Worm (Caenorhabditis elegans) whole organism, L1 larva: ENCODE data around the gene M88.4.

Experiments
- Y116A8C.19 ChIP-seq: sonication (generic microtip); optimal IDR thresholded peaks from 2 replicates; lab custom pipeline; 2016; ENCODE audit warnings: missing compliant biosample characterization, missing genetic modification characterization, borderline replicate concordance
- fkh-8 ChIP-seq: sonication (generic microtip); optimal IDR thresholded peaks from 2 replicates; lab custom pipeline; 2016; ENCODE audit warnings: mild to moderate bottlenecking, missing genetic modification characterization, missing compliant biosample characterization
- lin-13 ChIP-seq: fragments of 150-350 bp; optimal IDR thresholded peaks from 2 replicates; lab custom pipeline; 2014; ENCODE audit warnings: missing biosample characterization, missing genetic modification reagents, missing genetic modification characterization
- lin-39 ChIP-seq: fragments of 150-350 bp; optimal IDR thresholded peaks from 2 replicates; lab custom pipeline; 2014; ENCODE audit warnings: missing biosample characterization, missing genetic modification reagents, missing genetic modification characterization
- nhr-11 ChIP-seq: fragments of 150-350 bp; optimal IDR thresholded peaks from 2 replicates; lab custom pipeline; 2014; ENCODE audit warnings: missing biosample characterization, missing genetic modification characterization
- nhr-237 ChIP-seq: fragments of 150-350 bp; optimal IDR thresholded peaks from 2 replicates; lab custom pipeline; 2014; ENCODE audit warnings: missing biosample characterization, missing genetic modification characterization
- pax-3 ChIP-seq: fragments of 200-800 bp; sonication (Bioruptor generic); optimal IDR thresholded peaks from 2 replicates; lab custom pipeline; 2018; ENCODE audit warnings: mild to moderate bottlenecking, missing genetic modification characterization, moderate library complexity, missing compliant biosample characterization

DNA sequence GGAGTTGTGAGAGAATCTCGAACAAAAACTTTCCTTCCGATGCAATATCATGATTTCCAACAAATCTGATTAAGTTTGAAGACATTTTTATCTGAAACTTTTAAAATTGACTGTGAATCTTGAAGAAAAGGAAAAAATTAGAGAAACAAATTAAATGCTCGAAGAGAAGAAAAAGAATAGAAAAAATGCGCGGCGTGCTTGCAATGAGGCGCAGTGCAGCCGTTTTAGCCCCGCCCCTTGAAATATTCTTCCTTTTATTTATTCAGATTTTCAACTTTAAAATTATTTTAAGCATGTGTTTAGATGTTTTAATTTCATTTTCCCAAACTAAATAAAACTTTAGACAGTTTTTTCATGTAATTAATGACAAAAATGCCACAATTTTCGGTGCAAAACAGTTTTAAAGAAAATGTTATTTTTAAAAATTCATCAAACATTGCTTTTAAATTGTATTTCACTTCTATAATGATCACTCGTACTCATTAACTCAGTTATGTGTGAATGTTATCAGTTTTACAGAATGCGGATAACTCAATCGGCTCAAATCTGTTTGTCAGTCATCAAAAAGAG is 6.4 kb upstream of the M88.4 start, which contains the start of the genes mrps-34 and cisd-3.1:
- no peak for TF ChIP-seq nhr-11
- no peak for TF ChIP-seq fkh-8 (tag; lab: Kevin White, UChicago)
- no peak for TF ChIP-seq nhr-237 (tag; lab: Kevin White, UChicago)
- TF ChIP-seq lin-13 (GFP tag; lab: Kevin White, UChicago) = no peak
- no peak for TF ChIP-seq Y116A8C.19
- no peak for TF ChIP-seq pax-3 (tag; lab: Kevin White, UChicago)
- TF ChIP-seq lin-39 (tag; lab: Kevin White, UChicago) = no peak
